Fruit fly (Drosophila melanogaster): ENCODE measurements around the gene Nop56.

DNA sequence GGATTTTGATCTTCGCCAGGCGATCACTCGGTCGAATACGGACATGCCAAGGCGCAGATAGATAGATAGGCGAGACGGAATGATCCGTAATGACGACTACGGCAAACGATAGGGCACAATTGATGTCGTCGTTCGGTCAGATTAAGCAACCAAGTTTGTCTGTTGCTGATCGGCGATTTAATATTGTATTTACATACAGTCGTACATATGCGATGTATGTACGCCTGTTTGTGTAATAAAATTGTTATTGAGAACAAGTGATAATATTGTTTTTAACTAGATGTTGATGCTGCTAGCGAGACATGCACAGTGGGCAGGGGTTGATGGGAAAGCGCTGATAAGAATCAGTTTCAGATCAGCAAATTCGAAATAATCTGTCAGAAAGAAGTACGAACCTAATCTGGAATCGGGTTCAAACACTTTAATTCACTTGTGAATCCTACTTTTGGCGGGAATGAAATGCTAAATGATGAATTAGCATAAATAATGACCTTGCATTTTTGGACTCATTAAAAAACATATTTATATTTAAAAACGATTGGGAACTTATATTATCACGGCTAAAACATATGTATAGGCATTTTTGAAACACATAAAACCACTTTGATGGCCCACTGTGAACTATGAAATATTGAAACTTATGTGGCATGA lies 34.6 kb upstream of the Nop56 start:
- TF ChIP-seq h (optimal IDR thresholded peaks at IDR 0.05) (no peak), insv (optimal IDR thresholded peaks at IDR 0.05) (no peak), ttk (optimal IDR thresholded peaks at IDR 0.05) (no peak), psq (optimal IDR thresholded peaks at IDR 0.05) (no peak)
